Worm (Caenorhabditis elegans) whole organism, early embryonic: ENCODE measurements around the gene slc-25A32.

Experiments used
- aly-1 ChIP-seq: sonication (generic microtip); optimal IDR thresholded peaks from 2 replicates; lab custom pipeline; 2016; ENCODE audit warnings: missing genetic modification characterization, missing compliant biosample characterization
- ama-1 ChIP-seq: fragments of 150-350 bp; optimal IDR thresholded peaks from 2 replicates; lab custom pipeline; 2014
- flt-1 ChIP-seq: fragments of 200-800 bp; sonication (Bioruptor generic); IDR thresholded peaks from 2 replicates; pipeline ENCODE4 v1.3.6; 2022; ENCODE audit warnings: missing genetic modification characterization, missing compliant biosample characterization
- hmbx-1 ChIP-seq: sonication (generic microtip); optimal IDR thresholded peaks from 2 replicates; lab custom pipeline; 2016; ENCODE audit warnings: mild to moderate bottlenecking, missing genetic modification characterization, missing compliant biosample characterization
- hmg-4 ChIP-seq: fragments of 200-800 bp; sonication (Bioruptor generic); optimal IDR thresholded peaks from 2 replicates; lab custom pipeline; 2018; ENCODE audit warnings: mild to moderate bottlenecking, missing genetic modification characterization, missing compliant biosample characterization
- hnd-1 ChIP-seq: sonication (generic microtip); optimal IDR thresholded peaks from 2 replicates; lab custom pipeline; 2016; ENCODE audit warnings: missing genetic modification characterization, missing compliant biosample characterization
- scrt-1 ChIP-seq: fragments of 200-800 bp; sonication (Bioruptor generic); IDR thresholded peaks from 2 replicates; pipeline ENCODE4 v1.3.6; 2022; ENCODE audit warnings: missing genetic modification characterization, missing compliant biosample characterization
- sea-1 ChIP-seq: fragments of 200-800 bp; sonication (Bioruptor generic); conservative IDR thresholded peaks from 2 replicates; pipeline ENCODE4 v1.3.6; 2022; ENCODE audit warnings: missing genetic modification characterization, missing compliant biosample characterization
- tbx-11 ChIP-seq: fragments of 200-800 bp; sonication (Bioruptor generic); IDR thresholded peaks from 2 replicates; pipeline ENCODE4 v1.3.6; 2022; ENCODE audit warnings: missing genetic modification characterization, missing compliant biosample characterization
- tbx-37 ChIP-seq: fragments of 200-800 bp; sonication (Bioruptor generic); conservative IDR thresholded peaks from 2 replicates; pipeline ENCODE4 v1.3.6; 2022; ENCODE audit warnings: missing genetic modification reagents, missing genetic modification characterization, missing compliant biosample characterization

- TF ChIP-seq hnd-1 (tag; lab: Kevin White, UChicago) (no peak), hmg-4 (GFP tag; lab: Kevin White, UChicago) (no peak), tbx-37 (GFP tag; lab: Robert Waterston, UW) (0 out of 2 replicates have a peak, but pooled peaks have one; percentile 29), tbx-11 (GFP tag; lab: Robert Waterston, UW) (no peak), scrt-1 (GFP tag; lab: Robert Waterston, UW) (no peak), flt-1 (no peak), aly-1 (no peak), sea-1 (GFP tag; lab: Robert Waterston, UW) (no peak), ama-1 (lab: Kevin White, UChicago) (no peak), hmbx-1 (tag; lab: Kevin White, UChicago) (no peak)
Observed at ce11 chrII:8326228-8326960, 50.3 kb downstream of the slc-25A32 start.
